Worm (Caenorhabditis elegans) whole organism, L4/young adult: ENCODE data around the gene H20J04.1.

ENCODE experiments used
- W03F9.2 ChIP-seq: fragments of 150-350 bp; optimal IDR thresholded peaks from 2 replicates; lab custom pipeline; 2014; ENCODE audit warnings: missing biosample characterization, missing genetic modification characterization
- him-1 ChIP-seq: sonication (generic microtip); optimal IDR thresholded peaks from 2 replicates; lab custom pipeline; 2016; ENCODE audit warnings: missing genotype, missing genetic modification reagents, missing genetic modification characterization, missing compliant biosample characterization

DNA sequence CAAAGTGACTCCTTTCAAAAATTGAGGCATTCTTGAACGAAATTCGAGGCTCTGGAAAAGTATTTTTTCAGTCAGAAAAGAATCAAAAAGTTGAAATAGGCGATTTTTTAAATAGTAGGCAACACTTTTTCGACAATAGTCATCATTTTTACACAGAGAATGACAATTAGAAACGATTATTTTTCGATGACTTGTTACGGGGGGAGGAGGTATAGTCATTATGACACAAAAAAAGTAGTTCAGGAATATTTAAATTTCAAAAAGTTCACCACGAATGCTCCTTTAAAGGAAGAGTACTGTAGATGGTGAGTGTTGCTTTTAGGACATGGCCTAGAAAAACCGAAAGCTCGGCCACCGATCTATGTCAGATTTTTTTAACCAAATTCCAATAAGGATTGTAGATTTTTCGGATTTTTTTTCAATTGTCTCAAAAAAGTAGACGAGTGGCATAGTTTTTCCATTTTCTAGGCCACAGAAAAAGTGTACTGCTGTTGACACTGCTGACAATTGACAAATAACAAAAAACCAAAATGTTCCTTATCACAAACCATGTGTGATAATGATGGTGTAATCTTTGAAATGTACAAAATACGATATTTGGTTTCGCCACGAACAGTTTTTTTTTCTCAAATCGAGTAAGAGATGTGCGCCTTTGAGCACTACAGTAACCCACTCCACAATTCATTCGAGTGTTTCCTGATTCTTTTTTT, 48.3 kb upstream of the H20J04.1 start, which contains the start of gene Y52E8A.3:
- TF ChIP-seq W03F9.2 (no peak), him-1 (tag; lab: Kevin White, UChicago) (no peak)
